Fruit fly (Drosophila melanogaster) whole organism, embryonic: Measurements from ENCODE around the gene CG31268.

Experiments used
- Adf1 ChIP-seq: fragments of 200-800 bp; sonication (Bioruptor generic); IDR thresholded peaks from 2 replicates; pipeline ENCODE4 v1.3.6; 2022; ENCODE audit warnings: missing biosample characterization, missing genetic modification characterization
- Antp ChIP-seq: fragments of 200-800 bp; sonication (Bioruptor generic); optimal IDR thresholded peaks from 3 replicates; lab custom pipeline; 2016; ENCODE audit warnings: missing biosample characterization, missing genetic modification characterization
- Atf-2 ChIP-seq: fragments of 200-800 bp; sonication (Bioruptor generic); optimal IDR thresholded peaks from 2 replicates; lab custom pipeline; 2016; ENCODE audit warnings: missing biosample characterization, missing genetic modification characterization
- BEAF-32 ChIP-seq: fragments of 200-800 bp; sonication (Bioruptor generic); optimal IDR thresholded peaks from 3 replicates; lab custom pipeline; 2017; ENCODE audit warnings: missing biosample characterization, missing genetic modification characterization, mild to moderate bottlenecking, moderate library complexity, missing genetic modification reagents
- Bteb2 ChIP-seq: fragments of 200-800 bp; sonication (Bioruptor generic); optimal IDR thresholded peaks from 2 replicates; lab custom pipeline; 2016; ENCODE audit warnings: missing biosample characterization, missing genetic modification characterization
- C15 ChIP-seq: fragments of 200-800 bp; sonication (Bioruptor generic); IDR thresholded peaks from 3 replicates; pipeline ENCODE4 v1.3.6; 2022; ENCODE audit warnings: missing biosample characterization, missing genetic modification characterization
- CG10147 ChIP-seq: fragments of 200-800 bp; sonication (Bioruptor generic); optimal IDR thresholded peaks from 2 replicates; lab custom pipeline; 2019; ENCODE audit warnings: missing biosample characterization, mild to moderate bottlenecking, missing genetic modification characterization, moderate library complexity
- CG11093 ChIP-seq: fragments of 200-800 bp; sonication (Bioruptor generic); IDR thresholded peaks from 3 replicates; pipeline ENCODE4 v1.3.6; 2022; ENCODE audit warnings: missing biosample characterization, missing genetic modification characterization
- CG12299 ChIP-seq: fragments of 200-800 bp; sonication (Bioruptor generic); optimal IDR thresholded peaks from 2 replicates; lab custom pipeline; 2018; ENCODE audit warnings: missing biosample characterization, mild to moderate bottlenecking, missing genetic modification characterization
- CG15011 ChIP-seq: fragments of 200-800 bp; sonication (Bioruptor generic); optimal IDR thresholded peaks from 3 replicates; lab custom pipeline; 2018; ENCODE audit warnings: missing biosample characterization, mild to moderate bottlenecking, missing genetic modification characterization
- CG15601 ChIP-seq: fragments of 200-800 bp; sonication (Bioruptor generic); optimal IDR thresholded peaks from 3 replicates; lab custom pipeline; 2019; ENCODE audit warnings: missing biosample characterization, mild to moderate bottlenecking, missing genetic modification characterization, moderate library complexity
- CG15696 ChIP-seq: fragments of 200-800 bp; sonication (Bioruptor generic); optimal IDR thresholded peaks from 2 replicates; lab custom pipeline; 2019; ENCODE audit warnings: missing biosample characterization, mild to moderate bottlenecking, missing genetic modification characterization, moderate library complexity
- CG18262 ChIP-seq: fragments of 200-800 bp; optimal IDR thresholded peaks from 3 replicates; lab custom pipeline; 2019; ENCODE audit warnings: missing biosample characterization, mild to moderate bottlenecking, missing genetic modification characterization, moderate library complexity
- CG2199 ChIP-seq: fragments of 200-800 bp; sonication (Bioruptor generic); IDR thresholded peaks from 3 replicates; pipeline ENCODE4 v1.3.6; 2022; ENCODE audit warnings: missing biosample characterization, missing genetic modification characterization
- CG2202 ChIP-seq: fragments of 200-800 bp; sonication (Bioruptor generic); optimal IDR thresholded peaks from 2 replicates; lab custom pipeline; 2018; ENCODE audit warnings: missing biosample characterization, mild to moderate bottlenecking, missing genetic modification characterization
- CG30020 ChIP-seq: fragments of 200-800 bp; optimal IDR thresholded peaks from 2 replicates; lab custom pipeline; 2019; ENCODE audit warnings: missing biosample characterization, mild to moderate bottlenecking, missing genetic modification characterization, moderate library complexity
- CG30403 ChIP-seq: fragments of 200-800 bp; sonication (Bioruptor generic); optimal IDR thresholded peaks from 3 replicates; lab custom pipeline; 2016; ENCODE audit warnings: missing biosample characterization, missing genetic modification characterization
- CG32772 ChIP-seq: fragments of 200-800 bp; sonication (Bioruptor generic); IDR thresholded peaks from 2 replicates; pipeline ENCODE4 v1.3.6; 2022; ENCODE audit warnings: missing biosample characterization, missing genetic modification characterization
- CG34376 ChIP-seq: fragments of 200-800 bp; sonication (Bioruptor generic); optimal IDR thresholded peaks from 2 replicates; lab custom pipeline; 2018; ENCODE audit warnings: missing biosample characterization, mild to moderate bottlenecking, missing genetic modification characterization
- CG4404 ChIP-seq: fragments of 200-800 bp; sonication (Bioruptor generic); IDR thresholded peaks from 2 replicates; pipeline ENCODE4 v1.3.6; 2022; ENCODE audit warnings: missing biosample characterization, missing genetic modification characterization
- CG6272 ChIP-seq: fragments of 200-800 bp; sonication (Bioruptor generic); IDR thresholded peaks from 2 replicates; pipeline ENCODE4 v1.3.6; 2022; ENCODE audit warnings: missing biosample characterization, missing genetic modification characterization
- CG7556 ChIP-seq: fragments of 200-800 bp; sonication (Bioruptor generic); optimal IDR thresholded peaks from 2 replicates; lab custom pipeline; 2017; ENCODE audit warnings: missing biosample characterization, mild to moderate bottlenecking, missing genetic modification characterization
- CG9817 ChIP-seq: fragments of 200-800 bp; sonication (Bioruptor generic); optimal IDR thresholded peaks from 2 replicates; lab custom pipeline; 2018; ENCODE audit warnings: missing biosample characterization, mild to moderate bottlenecking, missing genetic modification characterization, moderate library complexity
- Dip2 ChIP-seq: fragments of 200-800 bp; sonication (Bioruptor generic); IDR thresholded peaks from 2 replicates; pipeline ENCODE4 v1.3.6; 2022; ENCODE audit warnings: missing biosample characterization, missing genetic modification characterization
- Drgx ChIP-seq: fragments of 200-800 bp; sonication (Bioruptor generic); IDR thresholded peaks from 2 replicates; pipeline ENCODE4 v1.3.6; 2022; ENCODE audit warnings: missing biosample characterization, missing genetic modification characterization
- E2f2 ChIP-seq: fragments of 200-800 bp; sonication (Bioruptor generic); IDR thresholded peaks from 2 replicates; pipeline ENCODE4 v1.3.6; 2022; ENCODE audit warnings: missing biosample characterization, missing genetic modification characterization
- HLH4C ChIP-seq: fragments of 200-800 bp; sonication (Bioruptor generic); IDR thresholded peaks from 3 replicates; pipeline ENCODE4 v1.3.6; 2022; ENCODE audit warnings: missing biosample characterization, missing genetic modification characterization; ENCODE audit not compliant: partially characterized antibody
- Hmx ChIP-seq: fragments of 200-800 bp; sonication (Bioruptor generic); optimal IDR thresholded peaks from 2 replicates; lab custom pipeline; 2016; ENCODE audit warnings: missing biosample characterization, missing genetic modification characterization
- Mad ChIP-seq: fragments of 200-800 bp; sonication (Bioruptor generic); optimal IDR thresholded peaks from 2 replicates; lab custom pipeline; 2016; ENCODE audit warnings: missing biosample characterization, missing genetic modification characterization
- NC2α ChIP-seq: fragments of 200-800 bp; sonication (Bioruptor generic); optimal IDR thresholded peaks from 2 replicates; lab custom pipeline; 2016; ENCODE audit warnings: missing biosample characterization, missing genetic modification characterization
- Ptx1 ChIP-seq: fragments of 200-800 bp; sonication (Bioruptor generic); IDR thresholded peaks from 2 replicates; pipeline ENCODE4 v1.3.6; 2022; ENCODE audit warnings: missing biosample characterization, missing genetic modification characterization
- Rfx ChIP-seq: fragments of 200-800 bp; sonication (Bioruptor generic); IDR thresholded peaks from 2 replicates; pipeline ENCODE4 v1.3.6; 2022; ENCODE audit warnings: missing biosample characterization, missing genetic modification characterization
- Spps ChIP-seq: fragments of 200-800 bp; sonication (Bioruptor generic); optimal IDR thresholded peaks from 2 replicates; lab custom pipeline; 2018; ENCODE audit warnings: missing biosample characterization, mild to moderate bottlenecking, missing genetic modification characterization
- Stat92E ChIP-seq, 3 experiments: fragments of >200 bp in 2 of 3; fragments of 200-800 bp in 1 of 3; sonication (Bioruptor generic) in 1 of 3; optimal IDR thresholded peaks; 2 replicates each; lab custom pipeline; 2017 to 2019; ENCODE audit warnings: missing biosample characterization in 3 of 3, missing genetic modification characterization in 3 of 3, mild to moderate bottlenecking in 1 of 3, moderate library complexity in 1 of 3
- Tbp ChIP-seq: fragments of >200 bp; optimal IDR thresholded peaks from 2 replicates; lab custom pipeline; 2018; ENCODE audit warnings: missing biosample characterization, missing genetic modification characterization
- ato ChIP-seq: fragments of 200-800 bp; sonication (Bioruptor generic); IDR thresholded peaks from 2 replicates; pipeline ENCODE4 v1.3.6; 2022; ENCODE audit warnings: missing biosample characterization, missing genetic modification characterization; ENCODE audit not compliant: partially characterized antibody
- chm ChIP-seq: fragments of 200-800 bp; sonication (Bioruptor generic); IDR thresholded peaks from 2 replicates; pipeline ENCODE4 v1.3.6; 2022; ENCODE audit warnings: missing biosample characterization, missing genetic modification characterization
- chn ChIP-seq: fragments of 200-800 bp; sonication (Bioruptor generic); optimal IDR thresholded peaks from 2 replicates; lab custom pipeline; 2016; ENCODE audit warnings: missing biosample characterization, missing genetic modification characterization
- dm ChIP-seq: fragments of 200-800 bp; sonication (Bioruptor generic); optimal IDR thresholded peaks from 3 replicates; lab custom pipeline; 2016; ENCODE audit warnings: missing biosample characterization, missing genetic modification characterization
- dmrt99B ChIP-seq: fragments of 200-800 bp; sonication (Bioruptor generic); optimal IDR thresholded peaks from 2 replicates; lab custom pipeline; 2018; ENCODE audit warnings: missing biosample characterization, mild to moderate bottlenecking, missing genetic modification characterization, moderate library complexity
- eve ChIP-seq, 2 experiments: fragments of >200 bp; optimal IDR thresholded peaks; 2 replicates each; lab custom pipeline; 2017; ENCODE audit warnings: missing biosample characterization in 2 of 2, missing genetic modification characterization in 2 of 2
- gcm2 ChIP-seq: fragments of 200-800 bp; sonication (Bioruptor generic); optimal IDR thresholded peaks from 2 replicates; lab custom pipeline; 2016; ENCODE audit warnings: missing biosample characterization, missing genetic modification characterization
- gsb ChIP-seq: fragments of 200-800 bp; sonication (Bioruptor generic); IDR thresholded peaks from 2 replicates; pipeline ENCODE4 v1.3.6; 2022; ENCODE audit warnings: missing biosample characterization, missing genetic modification characterization
- gt ChIP-seq: fragments of 200-800 bp; sonication (Bioruptor generic); IDR thresholded peaks from 2 replicates; pipeline ENCODE4 v1.3.6; 2022; ENCODE audit warnings: missing biosample characterization, missing genetic modification characterization
- lab ChIP-seq: fragments of 200-800 bp; sonication (Bioruptor generic); optimal IDR thresholded peaks from 3 replicates; lab custom pipeline; 2017; ENCODE audit warnings: missing biosample characterization, missing genetic modification characterization, mild to moderate bottlenecking, moderate library complexity, missing genetic modification reagents
- ro ChIP-seq: fragments of 200-800 bp; sonication (Bioruptor generic); IDR thresholded peaks from 2 replicates; pipeline ENCODE4 v1.3.6; 2022; ENCODE audit warnings: missing biosample characterization, missing genetic modification characterization
- salm ChIP-seq: fragments of 200-800 bp; sonication (Bioruptor generic); optimal IDR thresholded peaks from 2 replicates; lab custom pipeline; 2018; ENCODE audit warnings: missing biosample characterization, mild to moderate bottlenecking, missing genetic modification characterization
- shn ChIP-seq: fragments of 200-800 bp; sonication (Bioruptor generic); optimal IDR thresholded peaks from 3 replicates; lab custom pipeline; 2016; ENCODE audit warnings: missing biosample characterization, missing genetic modification characterization
- sisA ChIP-seq: fragments of 200-800 bp; sonication (Bioruptor generic); IDR thresholded peaks from 2 replicates; pipeline ENCODE4 v1.3.6; 2022; ENCODE audit warnings: missing biosample characterization, missing genetic modification characterization
- yki ChIP-seq: fragments of >200 bp; optimal IDR thresholded peaks from 3 replicates; lab custom pipeline; 2018

Gene CG31268

dm6 chr3R:16986181-16987074 is 45.2 kb upstream of the CG31268 start (continued):
- TF ChIP-seq Spps (tag; lab: Kevin White, UChicago) (no peak), BEAF-32 (GFP tag; lab: Kevin White, UChicago) (peak; percentile 20), CG32772 (GFP tag; lab: Robert Waterston, UW) (peak; percentile 94), Adf1 (GFP tag; lab: Robert Waterston, UW) (peak; percentile 90), CG30020 (tag; lab: Kevin White, UChicago) (peak; percentile 35), chn (peak; percentile 88), CG7556 (GFP tag; lab: Kevin White, UChicago) (peak; percentile 89), HLH4C (GFP tag; lab: Robert Waterston, UW) (no peak), Hmx (GFP tag; lab: Kevin White, UChicago) (peak; percentile 77), Atf-2 (GFP tag; lab: Kevin White, UChicago) (peak; percentile 90), salm (peak; percentile 68), shn (GFP tag; lab: Kevin White, UChicago) (peak; percentile 94), Rfx (peak; percentile 99), Antp (GFP tag; lab: Kevin White, UChicago) (peak; percentile 98), Ptx1 (GFP tag; lab: Robert Waterston, UW) (peak; percentile 94), dm (peak; percentile 81), E2f2 (GFP tag; lab: Robert Waterston, UW) (peak; percentile 80), CG15696 (tag; lab: Kevin White, UChicago) (peak; percentile 43), Bteb2 (GFP tag; lab: Kevin White, UChicago) (peak; percentile 95), Dip2 (GFP tag; lab: Robert Waterston, UW) (peak; percentile 47; the same call in 1 of the 2 replicates), Mad (GFP tag; lab: Kevin White, UChicago) (peak; percentile 91), CG30403 (peak; percentile 91), CG15601 (peak; percentile 42), dmrt99B (tag; lab: Kevin White, UChicago) (peak; percentile 90), CG9817 (tag; lab: Kevin White, UChicago) (peak; percentile 96), eve (GFP tag; optimal IDR thresholded peaks at IDR 0.05; lab: Kevin White, UChicago) (peak in 1 of 2 experiments; percentile 83), NC2α (GFP tag; lab: Kevin White, UChicago) (peak; percentile 83), CG2202 (no peak), Stat92E (GFP tag; optimal IDR thresholded peaks at IDR 0.05; lab: Kevin White, UChicago) (no peak), CG11093 (GFP tag; lab: Robert Waterston, UW) (peak; percentile 96), sisA (GFP tag; lab: Robert Waterston, UW) (peak; percentile 93), CG15011 (GFP tag; lab: Kevin White, UChicago) (peak; percentile 87), CG6272 (GFP tag; lab: Robert Waterston, UW) (peak; percentile 91), CG10147 (GFP tag; lab: Kevin White, UChicago) (peak; percentile 85), C15 (peak; percentile 90), Drgx (GFP tag; lab: Robert Waterston, UW) (peak; percentile 97), lab (GFP tag; lab: Kevin White, UChicago) (peak; percentile 97), CG18262 (tag; lab: Kevin White, UChicago) (peak; percentile 60), gcm2 (peak; percentile 80), CG34376 (GFP tag; lab: Kevin White, UChicago) (peak; percentile 97), CG12299 (tag; lab: Kevin White, UChicago) (peak; percentile 84), gsb (GFP tag; lab: Robert Waterston, UW) (peak; percentile 95), yki (lab: Kevin White, UChicago) (no peak), CG4404 (GFP tag; lab: Robert Waterston, UW) (peak; percentile 95), ro (GFP tag; lab: Robert Waterston, UW) (peak; percentile 84), gt (GFP tag; lab: Robert Waterston, UW) (peak; percentile 81), Tbp (GFP tag; lab: Kevin White, UChicago) (no peak), chm (GFP tag; lab: Robert Waterston, UW) (peak; percentile 84; the same call in 1 of the 2 replicates), ato (GFP tag; lab: Robert Waterston, UW) (no peak), CG2199 (GFP tag; lab: Robert Waterston, UW) (peak; percentile 93)
